Worm (Caenorhabditis elegans) whole organism, late embryonic: Measurements from ENCODE around the gene T24B8.3.

Experiments used
- F13H6.1 ChIP-seq: sonication (generic microtip); optimal IDR thresholded peaks from 2 replicates; lab custom pipeline; 2016; ENCODE audit warnings: missing genetic modification characterization, missing compliant biosample characterization
- ama-1 ChIP-seq: fragments of 150-350 bp; optimal IDR thresholded peaks from 2 replicates; lab custom pipeline; 2014
- ceh-2 ChIP-seq: sonication (generic microtip); optimal IDR thresholded peaks from 2 replicates; lab custom pipeline; 2016; ENCODE audit warnings: missing genotype, missing genetic modification characterization, missing compliant biosample characterization
- ceh-24 ChIP-seq: sonication (generic microtip); optimal IDR thresholded peaks from 2 replicates; lab custom pipeline; 2016; ENCODE audit warnings: mild to moderate bottlenecking, missing genetic modification characterization, missing compliant biosample characterization
- ceh-9 ChIP-seq: sonication (generic microtip); optimal IDR thresholded peaks from 2 replicates; lab custom pipeline; 2016; ENCODE audit warnings: mild to moderate bottlenecking, missing genetic modification characterization, inconsistent platforms, missing compliant biosample characterization
- dmd-4 ChIP-seq: sonication (generic microtip); optimal IDR thresholded peaks from 2 replicates; lab custom pipeline; 2016; ENCODE audit warnings: borderline replicate concordance, missing genetic modification characterization, missing compliant biosample characterization
- dve-1 ChIP-seq: sonication (generic microtip); optimal IDR thresholded peaks from 2 replicates; lab custom pipeline; 2017; ENCODE audit warnings: antibody characterized with exemption, mild to moderate bottlenecking, missing genetic modification characterization, missing compliant biosample characterization
- fkh-10 ChIP-seq: fragments of 150-350 bp; optimal IDR thresholded peaks from 2 replicates; lab custom pipeline; 2014; ENCODE audit warnings: missing biosample characterization, missing genetic modification reagents, missing genetic modification characterization
- nfya-1 ChIP-seq: sonication (generic microtip); optimal IDR thresholded peaks from 2 replicates; lab custom pipeline; 2017; ENCODE audit warnings: missing genetic modification characterization, mild to moderate bottlenecking, missing compliant biosample characterization, antibody characterized with exemption, moderate library complexity
- nhr-11 ChIP-seq: fragments of 150-350 bp; optimal IDR thresholded peaks from 2 replicates; lab custom pipeline; 2014; ENCODE audit warnings: missing biosample characterization, missing genetic modification characterization
- pha-4 ChIP-seq: fragments of 150-350 bp; optimal IDR thresholded peaks from 2 replicates; lab custom pipeline; 2018; ENCODE audit warnings: missing biosample characterization, missing genetic modification reagents, missing genetic modification characterization
- unc-3 ChIP-seq, 2 experiments: fragments of 200-800 bp in 1 of 2; sonication (Bioruptor generic) in 1 of 2; sonication (generic microtip) in 1 of 2; conservative IDR thresholded peaks in 1 of 2; optimal IDR thresholded peaks in 1 of 2; 2 replicates each; pipeline versions ENCODE4 v1.3.6 to Lab custom; 2016 to 2022; ENCODE audit warnings: missing compliant biosample characterization in 2 of 2, missing genetic modification characterization in 2 of 2, missing genetic modification reagents in 1 of 2

- TF ChIP-seq nfya-1 (tag; lab: Kevin White, UChicago) (no peak), dmd-4 (tag; lab: Kevin White, UChicago) (no peak), ama-1 (lab: Kevin White, UChicago) (no peak), pha-4 (no peak), nhr-11 (tag; lab: Kevin White, UChicago) (no peak), unc-3 (GFP tag; conservative IDR thresholded peaks at IDR 0.05; lab: Robert Waterston, UW) (no peak), unc-3 (tag; optimal IDR thresholded peaks at IDR 0.05; lab: Kevin White, UChicago) (no peak), F13H6.1 (tag; lab: Kevin White, UChicago) (no peak), fkh-10 (no peak), dve-1 (tag; lab: Kevin White, UChicago) (no peak), ceh-24 (no peak), ceh-2 (tag; lab: Kevin White, UChicago) (no peak), ceh-9 (no peak)
These were observed 17.4 kb upstream of the T24B8.3 start for ce11 chrII:9078351-9078750.
